Fruit fly (Drosophila melanogaster) whole organism, embryonic: Measurements from ENCODE around the gene lilli.

Source experiments
- Abd-B ChIP-seq: fragments of 200-800 bp; sonication (Bioruptor generic); optimal IDR thresholded peaks from 2 replicates; lab custom pipeline; 2018; ENCODE audit warnings: missing biosample characterization, mild to moderate bottlenecking, missing genetic modification characterization, moderate library complexity
- CG10462 ChIP-seq: fragments of 200-800 bp; sonication (Bioruptor generic); optimal IDR thresholded peaks from 2 replicates; lab custom pipeline; 2016; ENCODE audit warnings: missing biosample characterization, missing genetic modification characterization
- CG11085 ChIP-seq: fragments of 200-800 bp; sonication (Bioruptor generic); IDR thresholded peaks from 2 replicates; pipeline ENCODE4 v1.3.6; 2022; ENCODE audit warnings: missing biosample characterization, missing genetic modification characterization
- CG12219 ChIP-seq: fragments of 200-800 bp; sonication (Bioruptor generic); optimal IDR thresholded peaks from 3 replicates; lab custom pipeline; 2018; ENCODE audit warnings: missing biosample characterization, mild to moderate bottlenecking, missing genetic modification characterization
- CG13624 ChIP-seq: fragments of 200-800 bp; sonication (Bioruptor generic); optimal IDR thresholded peaks from 2 replicates; lab custom pipeline; 2016; ENCODE audit warnings: missing biosample characterization, missing genetic modification characterization
- CG14441 ChIP-seq: fragments of 200-800 bp; sonication (Bioruptor generic); IDR thresholded peaks from 2 replicates; pipeline ENCODE4 v1.3.6; 2022; ENCODE audit warnings: missing biosample characterization, missing genetic modification characterization
- CG1603 ChIP-seq: fragments of 200-800 bp; sonication (Bioruptor generic); optimal IDR thresholded peaks from 2 replicates; lab custom pipeline; 2019; ENCODE audit warnings: missing biosample characterization, mild to moderate bottlenecking, missing genetic modification characterization, moderate library complexity
- CG18011 ChIP-seq: fragments of 200-800 bp; sonication (Bioruptor generic); optimal IDR thresholded peaks from 2 replicates; lab custom pipeline; 2017; ENCODE audit warnings: missing biosample characterization, missing genetic modification characterization, mild to moderate bottlenecking, moderate library complexity, missing genotype
- CG30431 ChIP-seq: fragments of 200-800 bp; sonication (Bioruptor generic); optimal IDR thresholded peaks from 2 replicates; lab custom pipeline; 2017; ENCODE audit warnings: missing biosample characterization, missing genetic modification characterization
- CG32767 ChIP-seq: fragments of 200-800 bp; sonication (Bioruptor generic); IDR thresholded peaks from 2 replicates; pipeline ENCODE4 v1.3.6; 2022; ENCODE audit warnings: missing biosample characterization, missing genetic modification characterization
- CG4617 ChIP-seq: fragments of 200-800 bp; sonication (Bioruptor generic); optimal IDR thresholded peaks from 3 replicates; lab custom pipeline; 2016; ENCODE audit warnings: missing biosample characterization, missing genetic modification characterization, borderline replicate concordance
- CG6272 ChIP-seq: fragments of 200-800 bp; sonication (Bioruptor generic); IDR thresholded peaks from 2 replicates; pipeline ENCODE4 v1.3.6; 2022; ENCODE audit warnings: missing biosample characterization, missing genetic modification characterization
- CG7372 ChIP-seq: fragments of 200-800 bp; sonication (Bioruptor generic); IDR thresholded peaks from 2 replicates; pipeline ENCODE4 v1.3.6; 2022; ENCODE audit warnings: missing biosample characterization, missing genetic modification characterization
- CG7556 ChIP-seq: fragments of 200-800 bp; sonication (Bioruptor generic); optimal IDR thresholded peaks from 2 replicates; lab custom pipeline; 2017; ENCODE audit warnings: missing biosample characterization, mild to moderate bottlenecking, missing genetic modification characterization
- CG7839 ChIP-seq: fragments of 200-800 bp; sonication (Bioruptor generic); optimal IDR thresholded peaks from 3 replicates; lab custom pipeline; 2018; ENCODE audit warnings: missing biosample characterization, mild to moderate bottlenecking, missing genetic modification characterization, moderate library complexity
- CG8089 ChIP-seq: fragments of 200-800 bp; sonication (Bioruptor generic); optimal IDR thresholded peaks from 3 replicates; lab custom pipeline; 2016; ENCODE audit warnings: missing biosample characterization, missing genetic modification characterization
- CG8478 ChIP-seq: fragments of >200 bp; optimal IDR thresholded peaks from 2 replicates; lab custom pipeline; 2018
- CG9437 ChIP-seq: fragments of 200-800 bp; sonication (Bioruptor generic); optimal IDR thresholded peaks from 2 replicates; lab custom pipeline; 2018; ENCODE audit warnings: missing biosample characterization, mild to moderate bottlenecking, missing genetic modification characterization
- CG9876 ChIP-seq: fragments of 200-800 bp; sonication (Bioruptor generic); optimal IDR thresholded peaks from 2 replicates; lab custom pipeline; 2016; ENCODE audit warnings: missing biosample characterization, missing genetic modification characterization
- Dad ChIP-seq: fragments of 200-800 bp; sonication (Bioruptor generic); optimal IDR thresholded peaks from 3 replicates; lab custom pipeline; 2016; ENCODE audit warnings: missing biosample characterization, missing genetic modification characterization
- Dref ChIP-seq: fragments of 200-800 bp; sonication (Bioruptor generic); IDR thresholded peaks from 2 replicates; pipeline ENCODE4 v1.3.6; 2022; ENCODE audit warnings: missing biosample characterization, missing genetic modification characterization
- Eip74EF ChIP-seq, 2 experiments: fragments of 200-800 bp in 1 of 2; fragments of >200 bp in 1 of 2; sonication (Bioruptor generic) in 1 of 2; optimal IDR thresholded peaks; 2 replicates each; lab custom pipeline; 2017 to 2019; ENCODE audit warnings: missing biosample characterization in 2 of 2, missing genetic modification characterization in 2 of 2, mild to moderate bottlenecking in 1 of 2, moderate library complexity in 1 of 2
- Gug ChIP-seq: fragments of 200-800 bp; sonication (Bioruptor generic); IDR thresholded peaks from 4 replicates; pipeline ENCODE4 v1.3.6; 2022; ENCODE audit warnings: missing biosample characterization, missing genetic modification characterization
- HLH54F ChIP-seq: fragments of 200-800 bp; sonication (Bioruptor generic); optimal IDR thresholded peaks from 3 replicates; lab custom pipeline; 2016; ENCODE audit warnings: missing biosample characterization, missing genetic modification characterization
- Hand ChIP-seq: fragments of 200-800 bp; sonication (Bioruptor generic); optimal IDR thresholded peaks from 2 replicates; lab custom pipeline; 2017; ENCODE audit warnings: mild to moderate bottlenecking, missing biosample characterization, missing genetic modification reagents, missing genetic modification characterization
- Hr39 ChIP-seq: fragments of >200 bp; optimal IDR thresholded peaks from 2 replicates; lab custom pipeline; 2017
- Max ChIP-seq: fragments of 200-800 bp; sonication (Bioruptor generic); optimal IDR thresholded peaks from 2 replicates; lab custom pipeline; 2016; ENCODE audit warnings: missing biosample characterization, mild to moderate bottlenecking, missing genetic modification characterization
- NFAT ChIP-seq: fragments of 200-800 bp; sonication (Bioruptor generic); IDR thresholded peaks from 2 replicates; pipeline ENCODE4 v1.3.6; 2022; ENCODE audit warnings: missing biosample characterization, missing genetic modification characterization
- Opbp ChIP-seq: fragments of 200-800 bp; sonication (Bioruptor generic); IDR thresholded peaks from 3 replicates; pipeline ENCODE4 v1.3.6; 2022; ENCODE audit warnings: missing biosample characterization, missing genetic modification characterization; ENCODE audit not compliant: partially characterized antibody
- Pdp1 ChIP-seq, 2 experiments: fragments of 200-800 bp; sonication (Bioruptor generic); optimal IDR thresholded peaks; 3 replicates each; lab custom pipeline; 2016; ENCODE audit warnings: missing biosample characterization in 2 of 2, missing genetic modification characterization in 2 of 2, mild to moderate bottlenecking in 1 of 2, moderate library complexity in 1 of 2
- Rfx ChIP-seq: fragments of 200-800 bp; sonication (Bioruptor generic); IDR thresholded peaks from 2 replicates; pipeline ENCODE4 v1.3.6; 2022; ENCODE audit warnings: missing biosample characterization, missing genetic modification characterization
- Xbp1 ChIP-seq: fragments of 200-800 bp; sonication (Bioruptor generic); optimal IDR thresholded peaks from 3 replicates; lab custom pipeline; 2016; ENCODE audit warnings: missing biosample characterization, mild to moderate bottlenecking, missing genetic modification characterization
- aop ChIP-seq: fragments of 200-800 bp; sonication (Bioruptor generic); IDR thresholded peaks from 2 replicates; pipeline ENCODE4 v1.3.6; 2022; ENCODE audit warnings: missing biosample characterization, missing genetic modification characterization
- az2 ChIP-seq: fragments of 200-800 bp; sonication (Bioruptor generic); optimal IDR thresholded peaks from 3 replicates; lab custom pipeline; 2016; ENCODE audit warnings: missing biosample characterization, missing genetic modification characterization
- btn ChIP-seq: fragments of 200-800 bp; sonication (Bioruptor generic); optimal IDR thresholded peaks from 2 replicates; lab custom pipeline; 2016; ENCODE audit warnings: missing biosample characterization, missing genetic modification characterization
- chm ChIP-seq: fragments of 200-800 bp; sonication (Bioruptor generic); IDR thresholded peaks from 2 replicates; pipeline ENCODE4 v1.3.6; 2022; ENCODE audit warnings: missing biosample characterization, missing genetic modification characterization
- ci ChIP-seq: fragments of 200-800 bp; sonication (Bioruptor generic); IDR thresholded peaks from 3 replicates; pipeline ENCODE4 v1.3.6; 2022; ENCODE audit warnings: missing biosample characterization, missing genetic modification characterization
- corto ChIP-seq: fragments of 200-800 bp; sonication (Bioruptor generic); optimal IDR thresholded peaks from 2 replicates; lab custom pipeline; 2016; ENCODE audit warnings: missing biosample characterization, mild to moderate bottlenecking, missing genetic modification characterization, moderate library complexity
- crp ChIP-seq, 2 experiments: fragments of 200-800 bp; sonication (Bioruptor generic); optimal IDR thresholded peaks; 2 replicates in 1 of 2; 3 replicates in 1 of 2; lab custom pipeline; 2017; ENCODE audit warnings: missing biosample characterization in 2 of 2, missing genetic modification characterization in 2 of 2, mild to moderate bottlenecking in 1 of 2, moderate library complexity in 1 of 2
- dysf ChIP-seq: fragments of 200-800 bp; sonication (Bioruptor generic); IDR thresholded peaks from 3 replicates; pipeline ENCODE4 v1.3.6; 2022; ENCODE audit warnings: missing biosample characterization, missing genetic modification characterization
- gcm2 ChIP-seq: fragments of 200-800 bp; sonication (Bioruptor generic); optimal IDR thresholded peaks from 2 replicates; lab custom pipeline; 2016; ENCODE audit warnings: missing biosample characterization, missing genetic modification characterization
- h ChIP-seq: fragments of >200 bp; optimal IDR thresholded peaks from 2 replicates; lab custom pipeline; 2017
- ham ChIP-seq: fragments of 200-800 bp; sonication (Bioruptor generic); IDR thresholded peaks from 2 replicates; pipeline ENCODE4 v1.3.6; 2022; ENCODE audit warnings: missing biosample characterization, missing genetic modification characterization
- hb ChIP-seq: fragments of 200-800 bp; sonication (Bioruptor generic); IDR thresholded peaks from 3 replicates; pipeline ENCODE4 v1.3.6; 2022; ENCODE audit warnings: missing biosample characterization, missing genetic modification characterization; ENCODE audit not compliant: partially characterized antibody
- kah ChIP-seq: fragments of 200-800 bp; sonication (Bioruptor generic); optimal IDR thresholded peaks from 2 replicates; lab custom pipeline; 2018; ENCODE audit warnings: missing biosample characterization, mild to moderate bottlenecking, missing genetic modification characterization
- nerfin-2 ChIP-seq: fragments of 200-800 bp; sonication (Bioruptor generic); IDR thresholded peaks from 2 replicates; pipeline ENCODE4 v1.3.6; 2022; ENCODE audit warnings: missing biosample characterization, missing genetic modification characterization; ENCODE audit not compliant: partially characterized antibody
- pho ChIP-seq: fragments of 200-800 bp; sonication (Bioruptor generic); optimal IDR thresholded peaks from 2 replicates; lab custom pipeline; 2016; ENCODE audit warnings: missing biosample characterization, missing genetic modification characterization
- pnt ChIP-seq: fragments of 200-800 bp; sonication (Bioruptor generic); optimal IDR thresholded peaks from 3 replicates; lab custom pipeline; 2016; ENCODE audit warnings: missing biosample characterization, missing genetic modification characterization
- sqz ChIP-seq: fragments of 200-800 bp; sonication (Bioruptor generic); optimal IDR thresholded peaks from 3 replicates; lab custom pipeline; 2018; ENCODE audit warnings: missing biosample characterization, mild to moderate bottlenecking, missing genetic modification characterization
- tin ChIP-seq: fragments of 200-800 bp; sonication (Bioruptor generic); optimal IDR thresholded peaks from 3 replicates; lab custom pipeline; 2016; ENCODE audit warnings: missing biosample characterization, missing genetic modification characterization
- yki ChIP-seq: fragments of >200 bp; optimal IDR thresholded peaks from 3 replicates; lab custom pipeline; 2018

The lilli gene

DNA sequence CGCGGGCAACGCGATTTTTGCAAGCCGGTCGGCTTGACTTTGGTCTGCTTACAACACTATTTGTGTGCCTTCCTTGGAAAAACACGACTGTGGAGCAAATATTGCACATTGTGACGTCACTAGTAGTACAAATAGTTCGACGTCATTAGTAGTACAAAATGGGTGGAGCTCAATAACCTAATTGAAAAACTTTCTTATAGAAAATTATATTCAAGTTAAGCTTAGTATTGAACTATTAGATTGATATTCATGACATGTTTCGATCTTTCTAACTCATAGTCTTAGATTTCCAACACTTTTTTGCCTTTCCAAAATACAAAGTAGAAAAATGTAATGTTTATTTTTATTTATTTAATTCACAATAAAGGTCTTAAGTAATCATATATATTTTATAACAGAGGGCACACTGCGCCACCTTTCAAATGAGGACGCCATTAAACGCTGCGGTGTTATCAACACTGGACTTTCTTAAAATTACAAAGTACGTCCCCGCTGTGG, 86.8 kb downstream of the lilli start, which contains the start of the genes Rrp1 and gammaTub23C (continued):
- TF ChIP-seq CG13624 (GFP tag; lab: Kevin White, UChicago) (peak; percentile 73), tin (GFP tag; lab: Kevin White, UChicago) (peak; percentile 94), dysf (GFP tag; lab: Robert Waterston, UW) (peak; percentile 90), gcm2 (GFP tag; lab: Kevin White, UChicago) (peak; percentile 55), CG9437 (peak; percentile 93), CG7556 (GFP tag; lab: Kevin White, UChicago) (peak; percentile 94), Opbp (GFP tag; lab: Robert Waterston, UW) (0 out of 3 replicates have a peak, but pooled peaks have one; percentile 16), Hand (GFP tag; lab: Kevin White, UChicago) (peak; percentile 75), NFAT (peak; percentile 74), hb (GFP tag; lab: Robert Waterston, UW) (no peak), CG4617 (GFP tag; lab: Kevin White, UChicago) (peak; percentile 84), CG7372 (GFP tag; lab: Robert Waterston, UW) (peak; percentile 83), Eip74EF (GFP tag; optimal IDR thresholded peaks at IDR 0.05; lab: Kevin White, UChicago) (peak in 1 of 2 experiments; percentile 86), ham (GFP tag; lab: Robert Waterston, UW) (no peak), az2 (GFP tag; lab: Kevin White, UChicago) (peak; percentile 93), CG32767 (GFP tag; lab: Robert Waterston, UW) (peak; percentile 78; the same call in 1 of the 2 replicates), Pdp1 (GFP tag; optimal IDR thresholded peaks at IDR 0.05; lab: Kevin White, UChicago) (peak; percentile 80 to 81), CG7839 (peak; percentile 94), Max (GFP tag; lab: Kevin White, UChicago) (peak; percentile 92), yki (no peak), Gug (peak; percentile 88), CG10462 (GFP tag; lab: Kevin White, UChicago) (peak; percentile 82), CG9876 (GFP tag; lab: Kevin White, UChicago) (peak; percentile 62), Dref (GFP tag; lab: Robert Waterston, UW) (peak; percentile 45; the same call in 1 of the 2 replicates), CG8478 (lab: Kevin White, UChicago) (no peak), CG18011 (GFP tag; lab: Kevin White, UChicago) (peak; percentile 70), sqz (GFP tag; lab: Kevin White, UChicago) (no peak), CG14441 (peak; percentile 81), corto (GFP tag; lab: Kevin White, UChicago) (peak; percentile 47), Dad (GFP tag; lab: Kevin White, UChicago) (peak; percentile 72), pho (peak; percentile 77), CG30431 (peak; percentile 88), nerfin-2 (GFP tag; lab: Robert Waterston, UW) (no peak), Rfx (GFP tag; lab: Robert Waterston, UW) (peak; percentile 83), CG12219 (GFP tag; lab: Kevin White, UChicago) (peak; percentile 69), kah (GFP tag; lab: Kevin White, UChicago) (peak; percentile 66), Xbp1 (GFP tag; lab: Kevin White, UChicago) (peak; percentile 93), HLH54F (GFP tag; lab: Kevin White, UChicago) (peak; percentile 81), Abd-B (peak; percentile 93), CG8089 (GFP tag; lab: Kevin White, UChicago) (peak; percentile 67), crp (GFP tag; optimal IDR thresholded peaks at IDR 0.05; lab: Kevin White, UChicago) (peak in 1 of 2 experiments; percentile 63), CG11085 (GFP tag; lab: Robert Waterston, UW) (peak; percentile 77), ci (peak; percentile 56; the same call in 2 of the 3 replicates), pnt (GFP tag; lab: Kevin White, UChicago) (peak; percentile 63), aop (GFP tag; lab: Robert Waterston, UW) (no peak), CG6272 (peak; percentile 79; the same call in 1 of the 2 replicates), Hr39 (no peak), chm (GFP tag; lab: Robert Waterston, UW) (0 out of 2 replicates have a peak, but pooled peaks have one; percentile 12), btn (GFP tag; lab: Kevin White, UChicago) (no peak), CG1603 (tag; lab: Kevin White, UChicago) (peak; percentile 34), h (lab: Kevin White, UChicago) (no peak)
